Fruit fly (Drosophila melanogaster): Measurements from ENCODE around the gene CG10864.

Gene CG10864

DNA sequence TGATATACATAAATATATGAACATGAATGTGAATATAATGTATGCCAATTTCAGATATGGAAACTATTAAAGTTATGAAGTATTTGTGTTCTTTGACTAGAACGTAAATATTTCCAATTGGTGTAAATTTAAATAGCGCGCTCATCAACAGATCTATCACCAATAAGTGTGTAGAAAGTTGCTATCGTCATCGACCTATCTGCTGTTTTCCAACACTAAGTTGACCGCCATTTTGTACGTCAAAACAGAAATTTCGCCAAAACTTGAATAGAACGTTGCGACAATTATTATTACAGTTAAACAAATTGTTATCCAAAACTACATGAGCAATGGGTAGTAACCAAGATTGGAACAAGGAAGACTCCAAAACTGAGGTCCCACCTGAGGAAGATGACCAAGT, 25.8 kb downstream of the CG10864 start, which contains the start of gene cona (continued):
- TF ChIP-seq phol (tag; optimal IDR thresholded peaks at IDR 0.05) (peak; percentile 97), CG9797 (GFP tag; optimal IDR thresholded peaks at IDR 0.05) (no peak), stwl (tag; optimal IDR thresholded peaks at IDR 0.05) (peak; percentile 61), CG10431 (GFP tag; optimal IDR thresholded peaks at IDR 0.05) (no peak), CG12659 (GFP tag; optimal IDR thresholded peaks at IDR 0.05) (peak; percentile 6), grau (tag; optimal IDR thresholded peaks at IDR 0.05) (no peak), sob (GFP tag; IDR thresholded peaks at IDR 0.05) (0 out of 2 replicates have a peak, but pooled peaks have one; percentile 24), lov (optimal IDR thresholded peaks at IDR 0.05) (no peak), lov (GFP tag; IDR thresholded peaks at IDR 0.05) (no peak), slou (GFP tag; optimal IDR thresholded peaks at IDR 0.05) (no peak), run (tag; optimal IDR thresholded peaks at IDR 0.05) (no peak), Myb (GFP tag; optimal IDR thresholded peaks at IDR 0.05) (peak; percentile 13), Dref (GFP tag; IDR thresholded peaks at IDR 0.05) (peak; percentile 55), pzg (GFP tag; optimal IDR thresholded peaks at IDR 0.05) (peak; percentile 42)

DNA sequence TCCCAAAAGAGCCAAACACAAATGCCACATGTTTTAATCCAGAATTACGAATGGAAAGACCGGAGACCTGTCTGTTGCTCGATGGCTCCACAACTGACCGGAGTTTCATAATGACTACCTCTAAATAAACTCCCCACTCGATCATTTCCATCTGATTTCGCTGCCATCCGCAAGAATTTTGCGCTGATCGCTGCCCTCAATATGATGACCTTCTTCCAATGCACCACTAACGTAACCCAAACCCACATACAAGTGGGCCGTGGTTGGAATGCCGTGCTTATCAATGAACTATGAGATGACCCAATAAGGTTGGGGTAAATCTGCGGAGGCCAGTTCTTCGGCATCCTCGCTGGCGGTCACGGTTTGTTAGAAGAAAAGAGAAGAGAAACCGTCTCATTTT, 26.5 kb downstream of the CG10864 start, which contains the start of gene CG14309:
TSS of gene CG14309 (minus strand) at position 101 of the 400 bp plus-strand sequence.
- TF ChIP-seq fd96Cb (tag; optimal IDR thresholded peaks at IDR 0.05) (no peak), CG11247 (GFP tag; IDR thresholded peaks at IDR 0.05) (no peak), schlank (tag; optimal IDR thresholded peaks at IDR 0.05) (no peak), CG3163 (GFP tag; optimal IDR thresholded peaks at IDR 0.05) (no peak), CG1024 (GFP tag; IDR thresholded peaks at IDR 0.05) (no peak), B-H1 (GFP tag; IDR thresholded peaks at IDR 0.05) (no peak), NC2α (GFP tag; optimal IDR thresholded peaks at IDR 0.05) (no peak), CG10654 (GFP tag; optimal IDR thresholded peaks at IDR 0.05) (no peak), CG12659 (GFP tag; optimal IDR thresholded peaks at IDR 0.05) (no peak), trh (GFP tag; optimal IDR thresholded peaks at IDR 0.05) (no peak), Hmx (GFP tag; optimal IDR thresholded peaks at IDR 0.05) (no peak), CG5245 (GFP tag; optimal IDR thresholded peaks at IDR 0.05) (no peak), sob (GFP tag; IDR thresholded peaks at IDR 0.05) (no peak), CG16813 (GFP tag; IDR thresholded peaks at IDR 0.05; ENCODE audit: partially characterized antibody) (no peak), CG15011 (GFP tag; optimal IDR thresholded peaks at IDR 0.05) (no peak), en (GFP tag; optimal IDR thresholded peaks at IDR 0.05) (no peak)

DNA sequence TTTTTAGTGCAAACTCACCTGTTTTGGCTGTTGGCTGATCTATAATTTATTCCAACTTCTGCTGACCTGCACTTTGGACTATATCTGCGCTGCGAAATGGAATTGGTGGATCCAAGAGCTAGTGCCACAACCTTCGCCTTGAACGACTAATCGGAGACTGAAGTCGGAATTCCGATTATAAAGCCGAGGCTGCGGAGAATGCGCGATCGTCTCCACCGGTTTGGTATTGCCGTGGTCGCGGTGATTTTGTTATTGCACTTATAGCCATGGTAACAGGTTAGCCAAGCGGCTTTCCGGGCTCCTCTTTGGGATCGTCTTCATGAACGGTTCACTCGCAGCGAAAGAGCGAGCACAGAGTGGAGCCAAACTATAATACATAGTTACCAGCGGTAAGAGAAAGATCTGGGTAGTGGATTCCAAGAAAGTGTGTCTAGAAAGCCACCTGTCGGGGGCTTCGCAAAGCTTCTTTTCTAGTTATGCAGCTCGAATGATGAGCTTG, 30.4 kb downstream of the CG10864 start, which contains the start of gene CG7675:
TSS of gene CG7675 (minus strand) at position 165 of the 499 bp plus-strand sequence.
- peak; percentile 2 for TF ChIP-seq CG15514 (GFP tag; optimal IDR thresholded peaks at IDR 0.05)
- TF ChIP-seq nerfin-1 (tag; optimal IDR thresholded peaks at IDR 0.05), result no peak
- TF ChIP-seq sens (GFP tag), result peak; percentile 46
- TF ChIP-seq CG10654 (GFP tag; optimal IDR thresholded peaks at IDR 0.05), result no peak
- peak; percentile 84 for TF ChIP-seq CG3163 (GFP tag; optimal IDR thresholded peaks at IDR 0.05)
- TF ChIP-seq bbx (GFP tag; IDR thresholded peaks at IDR 0.05; ENCODE audit: partially characterized antibody), result 0 out of 2 replicates have a peak, but pooled peaks have one; percentile 37
- no peak for TF ChIP-seq TFAM (GFP tag; optimal IDR thresholded peaks at IDR 0.05)
- TF ChIP-seq Trl (optimal IDR thresholded peaks at IDR 0.05), result peak; percentile 20 to 26
- no peak for TF ChIP-seq Trl (GFP tag; optimal IDR thresholded peaks at IDR 0.05)
- peak; percentile 64 for TF ChIP-seq vvl (GFP tag; IDR thresholded peaks at IDR 0.05)
- TF ChIP-seq chinmo (GFP tag; IDR thresholded peaks at IDR 0.05; ENCODE audit: partially characterized antibody), result peak; percentile 95
- TF ChIP-seq CG6683 (GFP tag; optimal IDR thresholded peaks at IDR 0.05), result no peak
- TF ChIP-seq CG10979 (tag; optimal IDR thresholded peaks at IDR 0.05), result peak; percentile 77
- peak; percentile 21 for TF ChIP-seq HLHmδ (GFP tag; optimal IDR thresholded peaks at IDR 0.05)
- TF ChIP-seq sd (tag; optimal IDR thresholded peaks at IDR 0.05), result peak; percentile 84
- TF ChIP-seq Pdp1 (GFP tag; optimal IDR thresholded peaks at IDR 0.05), result peak in 1 of 2 experiments; percentile 19
- peak; percentile 70 for TF ChIP-seq Med (GFP tag)
- no peak for TF ChIP-seq CG4360 (GFP tag; IDR thresholded peaks at IDR 0.05)
- TF ChIP-seq kni (GFP tag; optimal IDR thresholded peaks at IDR 0.05), result peak; percentile 79
- TF ChIP-seq bsh (GFP tag; optimal IDR thresholded peaks at IDR 0.05), result peak in 1 of 2 experiments; percentile 61
- peak; percentile 93 for TF ChIP-seq Deaf1 (tag; optimal IDR thresholded peaks at IDR 0.05)
- TF ChIP-seq CG8478 (optimal IDR thresholded peaks at IDR 0.05), result no peak
- TF ChIP-seq CG34422 (GFP tag; IDR thresholded peaks at IDR 0.05), result peak; percentile 60; the same call in 1 of the 3 replicates

Data from whole organism, embryonic.